Worm (Caenorhabditis elegans) whole organism, midembryonic: ENCODE data around the gene srh-42.

ENCODE experiments used
- T22C8.4 ChIP-seq: fragments of 200-800 bp; sonication (Bioruptor generic); IDR thresholded peaks from 2 replicates; pipeline ENCODE4 v1.3.6; 2022; ENCODE audit warnings: missing genetic modification characterization, missing compliant biosample characterization
- flt-1 ChIP-seq: fragments of 200-800 bp; sonication (Bioruptor generic); IDR thresholded peaks from 2 replicates; pipeline ENCODE4 v1.3.6; 2022; ENCODE audit warnings: missing genetic modification characterization, missing compliant biosample characterization
- tab-1 ChIP-seq: fragments of 200-800 bp; sonication (Bioruptor generic); IDR thresholded peaks from 2 replicates; pipeline ENCODE4 v1.3.6; 2022; ENCODE audit warnings: missing genetic modification characterization, missing compliant biosample characterization

ce11 chrII:14243503-14243902 is 45.4 kb downstream of the srh-42 start, which contains the start of gene jmjd-2:
- TF ChIP-seq flt-1 (GFP tag; lab: Robert Waterston, UW) (no peak), T22C8.4 (GFP tag; lab: Robert Waterston, UW) (no peak), tab-1 (no peak)
